Fruit fly (Drosophila melanogaster): ENCODE measurements around the gene CG17129.

Gene CG17129

dm6 chr3L:640324-640974, 39.7 kb downstream of the CG17129 start (continued):
- TF ChIP-seq CG12104 (GFP tag; optimal IDR thresholded peaks at IDR 0.05) (peak; percentile 61), pfk (GFP tag; optimal IDR thresholded peaks at IDR 0.05) (peak; percentile 78), CG34224 (GFP tag; IDR thresholded peaks at IDR 0.05; ENCODE audit: partially characterized antibody) (no peak), hkb (optimal IDR thresholded peaks at IDR 0.05) (no peak), hkb (GFP tag; IDR thresholded peaks at IDR 0.05) (peak; percentile 86)

DNA sequence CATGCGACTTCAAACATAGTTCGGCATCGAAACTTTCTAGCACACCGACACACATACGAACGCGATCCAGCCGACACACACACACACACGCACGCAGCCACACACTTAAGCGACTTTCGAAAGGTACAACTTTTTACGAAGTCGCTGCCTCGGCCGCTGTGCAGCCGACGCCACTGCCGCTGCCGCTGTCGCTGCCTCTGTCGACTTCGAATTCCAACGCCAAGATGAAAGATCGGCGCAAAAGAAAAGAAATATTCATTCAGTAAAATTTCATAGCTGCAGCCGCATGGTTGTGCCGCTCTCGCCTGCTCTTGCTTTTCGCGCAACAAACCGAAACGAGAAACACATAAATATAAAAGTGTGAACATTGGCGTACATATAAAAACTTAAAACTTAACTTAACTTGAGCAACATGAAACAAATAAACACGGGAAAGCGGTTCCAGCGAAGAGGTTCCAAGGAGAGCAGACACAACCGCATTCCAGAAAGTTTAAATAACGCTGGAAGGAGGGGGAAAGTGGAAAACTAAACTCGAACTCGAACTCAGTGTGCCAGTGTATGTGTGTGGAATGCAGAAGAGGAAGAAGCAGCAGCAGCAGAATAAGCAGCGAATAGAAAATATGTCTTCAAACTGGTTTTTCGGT, 40.5 kb downstream of the CG17129 start:
- TF ChIP-seq Deaf1 (tag; optimal IDR thresholded peaks at IDR 0.05) (peak; percentile 62), CG8924 (tag; optimal IDR thresholded peaks at IDR 0.05) (peak; percentile 20), CG9609 (GFP tag; optimal IDR thresholded peaks at IDR 0.05) (no peak), CG1529 (GFP tag; optimal IDR thresholded peaks at IDR 0.05) (peak; percentile 97), CG4707 (GFP tag; optimal IDR thresholded peaks at IDR 0.05) (no peak), Ets65A (GFP tag) (peak; percentile 19), CG4282 (GFP tag; optimal IDR thresholded peaks at IDR 0.05) (peak; percentile 21), CG34376 (GFP tag; optimal IDR thresholded peaks at IDR 0.05) (no peak), lov (optimal IDR thresholded peaks at IDR 0.05) (no peak), lov (GFP tag; IDR thresholded peaks at IDR 0.05) (0 out of 3 replicates have a peak, but pooled peaks have one; percentile 30), Jarid2 (GFP tag; optimal IDR thresholded peaks at IDR 0.05) (peak; percentile 69), ci (GFP tag; IDR thresholded peaks at IDR 0.05) (peak; percentile 48; the same call in 1 of the 3 replicates), chif (GFP tag; optimal IDR thresholded peaks at IDR 0.05) (no peak), chinmo (GFP tag; IDR thresholded peaks at IDR 0.05; ENCODE audit: partially characterized antibody) (peak; percentile 56; the same call in 3 of the 4 replicates), zf30C (GFP tag; optimal IDR thresholded peaks at IDR 0.05) (peak; percentile 27), CG14441 (GFP tag; IDR thresholded peaks at IDR 0.05) (peak; percentile 10; the same call in 1 of the 2 replicates), pros (GFP tag; optimal IDR thresholded peaks at IDR 0.05) (peak; percentile 42), Bteb2 (GFP tag; optimal IDR thresholded peaks at IDR 0.05) (peak; percentile 20), CG32532 (GFP tag; IDR thresholded peaks at IDR 0.05) (peak; percentile 28; the same call in 1 of the 2 replicates), hkb (optimal IDR thresholded peaks at IDR 0.05) (no peak), hkb (GFP tag; IDR thresholded peaks at IDR 0.05) (peak; percentile 36; the same call in 1 of the 2 replicates), CG8290 (GFP tag; optimal IDR thresholded peaks at IDR 0.05) (no peak), CG8290 (tag; optimal IDR thresholded peaks at IDR 0.05) (peak in 1 of 2 experiments; percentile 28), CG7556 (GFP tag; optimal IDR thresholded peaks at IDR 0.05) (no peak), psq (GFP tag; optimal IDR thresholded peaks at IDR 0.05) (peak; percentile 24), lilli (GFP tag; optimal IDR thresholded peaks at IDR 0.05) (peak; percentile 49), seq (GFP tag; IDR thresholded peaks at IDR 0.05) (no peak), p53 (GFP tag; optimal IDR thresholded peaks at IDR 0.05) (no peak), zfh1 (GFP tag; IDR thresholded peaks at IDR 0.05) (0 out of 3 replicates have a peak, but pooled peaks have one; percentile 16), Poxn (GFP tag; IDR thresholded peaks at IDR 0.05) (no peak), mirr (GFP tag; optimal IDR thresholded peaks at IDR 0.05) (peak; percentile 15), CG11398 (GFP tag; optimal IDR thresholded peaks at IDR 0.05) (peak; percentile 19), CG34422 (GFP tag; IDR thresholded peaks at IDR 0.05) (peak; percentile 26; the same call in 1 of the 3 replicates), sens (GFP tag) (peak; percentile 75), repo (GFP tag; optimal IDR thresholded peaks at IDR 0.05) (peak; percentile 45), CG5180 (GFP tag; optimal IDR thresholded peaks at IDR 0.05) (peak; percentile 41), cg (GFP tag; optimal IDR thresholded peaks at IDR 0.05) (peak; percentile 67), CG16813 (GFP tag; IDR thresholded peaks at IDR 0.05; ENCODE audit: partially characterized antibody) (no peak), sd (tag; optimal IDR thresholded peaks at IDR 0.05) (peak; percentile 98), CG17385 (GFP tag; optimal IDR thresholded peaks at IDR 0.05) (peak; percentile 90), Adf1 (GFP tag; IDR thresholded peaks at IDR 0.05) (peak; percentile 97), CG1024 (GFP tag; IDR thresholded peaks at IDR 0.05) (0 out of 2 replicates have a peak, but pooled peaks have one; percentile 2), CG5953 (GFP tag; IDR thresholded peaks at IDR 0.05) (peak; percentile 44; the same call in 1 of the 2 replicates), Nf-YC (tag; optimal IDR thresholded peaks at IDR 0.05) (peak; percentile 70)
